Worm (Caenorhabditis elegans): ENCODE measurements around the gene C40A11.6.

DNA sequence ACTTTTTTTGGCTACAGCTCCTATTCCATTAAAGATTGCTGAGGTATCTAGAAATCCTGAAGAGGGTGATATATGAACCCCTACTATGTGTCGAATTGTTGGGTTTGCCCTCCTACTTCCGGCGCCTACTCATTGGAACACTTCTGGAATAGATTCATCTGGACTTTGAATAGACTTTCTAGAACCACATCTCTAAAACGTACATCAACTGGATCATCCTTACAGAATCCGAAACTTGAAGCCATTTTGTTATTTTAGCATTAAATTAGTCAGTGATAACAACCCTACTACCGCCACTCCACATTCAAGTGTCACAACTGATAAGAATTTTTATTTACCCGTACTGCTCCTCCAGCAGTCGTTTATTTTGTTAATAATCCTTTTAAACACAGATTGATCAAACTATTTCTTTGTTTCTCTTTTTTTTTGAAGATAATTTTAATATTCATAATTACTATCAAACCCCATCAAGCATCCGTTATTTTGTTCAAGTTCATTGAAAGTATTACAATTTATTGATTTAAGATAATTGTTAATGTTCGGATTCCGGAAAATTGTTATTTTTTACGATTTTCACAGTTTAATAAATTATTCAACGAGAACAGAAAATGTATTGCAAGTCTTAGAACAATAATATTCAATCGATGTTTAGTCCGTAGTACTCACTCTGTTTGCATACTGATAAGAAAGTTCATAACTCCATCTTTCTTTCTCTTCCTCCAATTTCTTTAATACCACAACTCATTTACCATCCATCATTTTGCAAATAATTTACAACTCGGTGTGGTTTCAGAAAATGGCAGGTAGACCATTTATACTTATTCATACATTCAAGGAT, 46.1 kb downstream of the C40A11.6 start, which contains the start of gene math-42:
- TF ChIP-seq fos-1 (tag; optimal IDR thresholded peaks at IDR 0.05) (peak; percentile 76), snpc-4 (tag; optimal IDR thresholded peaks at IDR 0.05) (no peak), nhr-11 (tag; optimal IDR thresholded peaks at IDR 0.05) (no peak), aly-2 (tag; optimal IDR thresholded peaks at IDR 0.05) (no peak)

Data from whole organism, L2 larva.